Fruit fly (Drosophila melanogaster): ENCODE measurements around the gene CG31142.
A peak's percentile ranks its signal among the peaks of the same experiment; 100 is the strongest.

The CG31142 gene

dm6 chr3R:23941643-23942424, 12.8 kb downstream of the CG31142 start (continued):
- peak; percentile 90 for TF ChIP-seq onecut (GFP tag; IDR thresholded peaks at IDR 0.05)
- TF ChIP-seq Antp (GFP tag; optimal IDR thresholded peaks at IDR 0.05), result peak; percentile 44
- no peak for TF ChIP-seq ab (GFP tag; optimal IDR thresholded peaks at IDR 0.05)
- 0 out of 3 replicates have a peak, but pooled peaks have one; percentile 29 for TF ChIP-seq CG11456 (GFP tag; IDR thresholded peaks at IDR 0.05)
- 0 out of 3 replicates have a peak, but pooled peaks have one; percentile 22 for TF ChIP-seq CG6175 (GFP tag; IDR thresholded peaks at IDR 0.05)
- TF ChIP-seq ash1 (GFP tag; optimal IDR thresholded peaks at IDR 0.05), result no peak
- peak; percentile 7 for TF ChIP-seq dm (GFP tag; optimal IDR thresholded peaks at IDR 0.05)
- TF ChIP-seq aop (GFP tag; IDR thresholded peaks at IDR 0.05), result no peak; the same call in 1 of the 2 replicates
- TF ChIP-seq croc (GFP tag; conservative IDR thresholded peaks at IDR 0.05), result no peak
- peak; percentile 31 for TF ChIP-seq CG7786 (GFP tag; optimal IDR thresholded peaks at IDR 0.05)
- TF ChIP-seq tin (GFP tag; optimal IDR thresholded peaks at IDR 0.05), result peak; percentile 11
- TF ChIP-seq CG12104 (GFP tag; optimal IDR thresholded peaks at IDR 0.05), result no peak
- no peak for TF ChIP-seq CG2202 (tag; optimal IDR thresholded peaks at IDR 0.05)
- TF ChIP-seq CG2678 (tag; optimal IDR thresholded peaks at IDR 0.05), result peak; percentile 42
- TF ChIP-seq CG4424 (GFP tag; optimal IDR thresholded peaks at IDR 0.05), result peak; percentile 11
- 0 out of 2 replicates have a peak, but pooled peaks have one; percentile 49 for TF ChIP-seq ara (GFP tag; IDR thresholded peaks at IDR 0.05)
- TF ChIP-seq cwo (GFP tag; optimal IDR thresholded peaks at IDR 0.05), result no peak
- no peak for TF ChIP-seq sima (GFP tag; optimal IDR thresholded peaks at IDR 0.05)
- TF ChIP-seq CG3281 (GFP tag; optimal IDR thresholded peaks at IDR 0.05), result peak; percentile 46
- no peak for TF ChIP-seq CG10274 (GFP tag; optimal IDR thresholded peaks at IDR 0.05)
- TF ChIP-seq sob (GFP tag; IDR thresholded peaks at IDR 0.05), result peak; percentile 54; the same call in 1 of the 2 replicates
- no peak for TF ChIP-seq Ets65A (GFP tag)
- TF ChIP-seq vvl (GFP tag; IDR thresholded peaks at IDR 0.05), result peak; percentile 64
- TF ChIP-seq Ssrp (tag; optimal IDR thresholded peaks at IDR 0.05), result peak; percentile 16
- no peak for TF ChIP-seq Doc3 (GFP tag; IDR thresholded peaks at IDR 0.05; ENCODE audit: partially characterized antibody)
- peak; percentile 26 for TF ChIP-seq az2 (GFP tag; optimal IDR thresholded peaks at IDR 0.05)
- TF ChIP-seq ci (GFP tag; IDR thresholded peaks at IDR 0.05), result peak; percentile 69; the same call in 2 of the 3 replicates
- TF ChIP-seq slp2 (GFP tag; optimal IDR thresholded peaks at IDR 0.05), result peak; percentile 5
- peak; percentile 20 for TF ChIP-seq pum (GFP tag; optimal IDR thresholded peaks at IDR 0.05)
- TF ChIP-seq cas (GFP tag; IDR thresholded peaks at IDR 0.05), result no peak
- TF ChIP-seq h (optimal IDR thresholded peaks at IDR 0.05), result no peak
- no peak for TF ChIP-seq chn (GFP tag; optimal IDR thresholded peaks at IDR 0.05)
- TF ChIP-seq CG15514 (GFP tag; optimal IDR thresholded peaks at IDR 0.05), result peak; percentile 11
- TF ChIP-seq en (GFP tag; optimal IDR thresholded peaks at IDR 0.05), result no peak
- no peak for TF ChIP-seq sens-2 (GFP tag; IDR thresholded peaks at IDR 0.05)
- TF ChIP-seq nom (GFP tag; optimal IDR thresholded peaks at IDR 0.05), result no peak
- TF ChIP-seq Sox100B (GFP tag; optimal IDR thresholded peaks at IDR 0.05), result peak; percentile 32
- TF ChIP-seq Taf1 (GFP tag; IDR thresholded peaks at IDR 0.05), result no peak
- TF ChIP-seq CG10565 (GFP tag; optimal IDR thresholded peaks at IDR 0.05), result no peak
- TF ChIP-seq D19B (GFP tag; optimal IDR thresholded peaks at IDR 0.05), result peak; percentile 20
- TF ChIP-seq bcd (GFP tag; optimal IDR thresholded peaks at IDR 0.05), result peak; percentile 9
- peak; percentile 4 for TF ChIP-seq Sry-δ (GFP tag; optimal IDR thresholded peaks at IDR 0.05)
- peak; percentile 45 for TF ChIP-seq ind (GFP tag; optimal IDR thresholded peaks at IDR 0.05)
- TF ChIP-seq nmo (GFP tag; optimal IDR thresholded peaks at IDR 0.05), result peak; percentile 20
- TF ChIP-seq HLH4C (GFP tag; IDR thresholded peaks at IDR 0.05; ENCODE audit: partially characterized antibody), result no peak
- peak; percentile 38; the same call in 1 of the 2 replicates for TF ChIP-seq CG9215 (GFP tag; IDR thresholded peaks at IDR 0.05)
- TF ChIP-seq unc-4 (GFP tag; IDR thresholded peaks at IDR 0.05; ENCODE audit: partially characterized antibody), result no peak
- TF ChIP-seq Mrtf (GFP tag; IDR thresholded peaks at IDR 0.05), result no peak
- TF ChIP-seq Aef1 (GFP tag; IDR thresholded peaks at IDR 0.05), result peak; percentile 50
- TF ChIP-seq kah (GFP tag; optimal IDR thresholded peaks at IDR 0.05), result no peak

All from whole organism, embryonic.